Worm (Caenorhabditis elegans) whole organism, young adult: Measurements from ENCODE around the gene rgs-10.

ENCODE experiments used
- F10E7.11 ChIP-seq: sonication (generic microtip); optimal IDR thresholded peaks from 2 replicates; lab custom pipeline; 2017; ENCODE audit warnings: mild to moderate bottlenecking, missing genetic modification characterization, moderate library complexity, missing compliant biosample characterization
- F49E8.2 ChIP-seq: sonication (generic microtip); optimal IDR thresholded peaks from 3 replicates; lab custom pipeline; 2017; ENCODE audit warnings: missing genetic modification characterization, mild to moderate bottlenecking, missing compliant biosample characterization, antibody characterized with exemption, moderate library complexity; ENCODE audit not compliant: insufficient read depth
- K12H6.12 ChIP-seq: fragments of 200-800 bp; sonication (Bioruptor generic); optimal IDR thresholded peaks from 2 replicates; lab custom pipeline; 2018; ENCODE audit warnings: mild to moderate bottlenecking, missing genetic modification characterization, missing compliant biosample characterization
- T26A5.8 ChIP-seq: sonication (generic microtip); optimal IDR thresholded peaks from 2 replicates; lab custom pipeline; 2016; ENCODE audit warnings: missing genetic modification characterization, missing compliant biosample characterization
- akir-1 ChIP-seq: fragments of 200-800 bp; sonication (Bioruptor generic); optimal IDR thresholded peaks from 2 replicates; lab custom pipeline; 2018; ENCODE audit warnings: mild to moderate bottlenecking, missing genetic modification characterization, moderate library complexity, missing compliant biosample characterization
- attf-3 ChIP-seq: fragments of 200-800 bp; sonication (Bioruptor generic); conservative IDR thresholded peaks from 2 replicates; pipeline ENCODE4 v1.3.6; 2022; ENCODE audit warnings: missing genetic modification reagents, missing genetic modification characterization, missing compliant biosample characterization
- ceh-100 ChIP-seq: fragments of 200-800 bp; sonication (Bioruptor generic); IDR thresholded peaks from 2 replicates; pipeline ENCODE4 v1.3.6; 2022; ENCODE audit warnings: missing genetic modification reagents, missing genetic modification characterization, missing compliant biosample characterization
- ceh-79 ChIP-seq: sonication (generic microtip); optimal IDR thresholded peaks from 2 replicates; lab custom pipeline; 2017; ENCODE audit warnings: mild to moderate bottlenecking, missing genetic modification characterization, missing compliant biosample characterization
- dox-1 ChIP-seq: fragments of 200-800 bp; sonication (Bioruptor generic); IDR thresholded peaks from 2 replicates; pipeline ENCODE4 v1.3.6; 2022; ENCODE audit warnings: missing genetic modification reagents, missing genetic modification characterization, missing compliant biosample characterization
- egrh-3 ChIP-seq: fragments of 200-800 bp; sonication (Bioruptor generic); IDR thresholded peaks from 2 replicates; pipeline ENCODE4 v1.3.6; 2022; ENCODE audit warnings: missing genetic modification reagents, missing genetic modification characterization, missing compliant biosample characterization
- fkh-3 ChIP-seq: sonication (generic microtip); optimal IDR thresholded peaks from 2 replicates; lab custom pipeline; 2016; ENCODE audit warnings: mild to moderate bottlenecking, missing genetic modification characterization, missing compliant biosample characterization
- hmg-1.2 ChIP-seq: fragments of 200-800 bp; sonication (Bioruptor generic); IDR thresholded peaks from 2 replicates; pipeline ENCODE4 v1.3.6; 2022; ENCODE audit warnings: missing genetic modification reagents, missing genetic modification characterization, missing compliant biosample characterization
- hrde-1 ChIP-seq: sonication (generic microtip); optimal IDR thresholded peaks from 2 replicates; lab custom pipeline; 2016; ENCODE audit warnings: missing genetic modification characterization, mild to moderate bottlenecking, missing compliant biosample characterization, moderate library complexity, missing genotype, missing genetic modification reagents, borderline replicate concordance
- hsf-1 ChIP-seq: fragments of 200-800 bp; sonication (Bioruptor generic); IDR thresholded peaks from 2 replicates; pipeline ENCODE4 v1.3.6; 2022; ENCODE audit warnings: missing genetic modification reagents, missing genetic modification characterization, missing compliant biosample characterization
- lin-35 ChIP-seq, 3 experiments: fragments of 150-350 bp in 2 of 3; sonication (generic microtip) in 1 of 3; optimal IDR thresholded peaks; 2 replicates each; lab custom pipeline; 2014 to 2018; ENCODE audit warnings: missing biosample characterization in 3 of 3, missing genetic modification characterization in 3 of 3, missing genetic modification reagents in 3 of 3
- lin-40 ChIP-seq: sonication (generic microtip); optimal IDR thresholded peaks from 2 replicates; lab custom pipeline; 2016; ENCODE audit warnings: missing genetic modification characterization, mild to moderate bottlenecking, missing compliant biosample characterization, missing genotype, missing genetic modification reagents
- lir-1 ChIP-seq: fragments of 200-800 bp; sonication (Bioruptor generic); conservative IDR thresholded peaks from 2 replicates; pipeline ENCODE4 v1.3.6; 2022; ENCODE audit warnings: missing genetic modification reagents, missing genetic modification characterization, missing compliant biosample characterization
- nhr-27 ChIP-seq: fragments of 200-800 bp; sonication (Bioruptor generic); optimal IDR thresholded peaks from 2 replicates; lab custom pipeline; 2018; ENCODE audit warnings: mild to moderate bottlenecking, missing genetic modification characterization, moderate library complexity, missing compliant biosample characterization
- snpc-4 ChIP-seq, 5 experiments: fragments of 150-350 bp in 1 of 5; sonication (generic microtip) in 4 of 5; optimal IDR thresholded peaks; 2 replicates each; lab custom pipeline; 2014 to 2018; ENCODE audit warnings: missing genetic modification characterization in 5 of 5, missing biosample characterization in 3 of 5, antibody characterized with exemption in 2 of 5, mild to moderate bottlenecking in 2 of 5, missing compliant biosample characterization in 2 of 5, missing genotype in 2 of 5, moderate library complexity in 2 of 5, missing genetic modification reagents in 1 of 5
- zfh-2 ChIP-seq: fragments of 200-800 bp; sonication (Bioruptor generic); conservative IDR thresholded peaks from 2 replicates; pipeline ENCODE4 v1.3.6; 2022; ENCODE audit warnings: missing genetic modification reagents, missing genetic modification characterization, missing compliant biosample characterization
- ztf-6 ChIP-seq: fragments of 200-800 bp; sonication (Bioruptor generic); IDR thresholded peaks from 2 replicates; pipeline ENCODE4 v1.3.6; 2022; ENCODE audit warnings: missing genetic modification reagents, missing genetic modification characterization, missing compliant biosample characterization

The rgs-10 gene

ce11 chrX:15010941-15011340, 48.4 kb downstream of the rgs-10 start:
- TF ChIP-seq lin-40 (tag; lab: Kevin White, UChicago) (no peak), F49E8.2 (no peak), akir-1 (GFP tag; lab: Kevin White, UChicago) (no peak), nhr-27 (tag; lab: Kevin White, UChicago) (no peak), K12H6.12 (tag; lab: Kevin White, UChicago) (no peak), hrde-1 (no peak), hmg-1.2 (no peak), F10E7.11 (tag; lab: Kevin White, UChicago) (no peak), lir-1 (no peak), zfh-2 (peak; percentile 47; the same call in 1 of the 2 replicates), ztf-6 (GFP tag; lab: Robert Waterston, UW) (no peak), T26A5.8 (tag; lab: Kevin White, UChicago) (no peak), snpc-4 (GFP tag; optimal IDR thresholded peaks at IDR 0.05; lab: Kevin White, UChicago) (peak; percentile 27), snpc-4 (tag; optimal IDR thresholded peaks at IDR 0.05; lab: Kevin White, UChicago) (peak in 1 of 4 experiments; percentile 58), hsf-1 (no peak), attf-3 (no peak)

DNA sequence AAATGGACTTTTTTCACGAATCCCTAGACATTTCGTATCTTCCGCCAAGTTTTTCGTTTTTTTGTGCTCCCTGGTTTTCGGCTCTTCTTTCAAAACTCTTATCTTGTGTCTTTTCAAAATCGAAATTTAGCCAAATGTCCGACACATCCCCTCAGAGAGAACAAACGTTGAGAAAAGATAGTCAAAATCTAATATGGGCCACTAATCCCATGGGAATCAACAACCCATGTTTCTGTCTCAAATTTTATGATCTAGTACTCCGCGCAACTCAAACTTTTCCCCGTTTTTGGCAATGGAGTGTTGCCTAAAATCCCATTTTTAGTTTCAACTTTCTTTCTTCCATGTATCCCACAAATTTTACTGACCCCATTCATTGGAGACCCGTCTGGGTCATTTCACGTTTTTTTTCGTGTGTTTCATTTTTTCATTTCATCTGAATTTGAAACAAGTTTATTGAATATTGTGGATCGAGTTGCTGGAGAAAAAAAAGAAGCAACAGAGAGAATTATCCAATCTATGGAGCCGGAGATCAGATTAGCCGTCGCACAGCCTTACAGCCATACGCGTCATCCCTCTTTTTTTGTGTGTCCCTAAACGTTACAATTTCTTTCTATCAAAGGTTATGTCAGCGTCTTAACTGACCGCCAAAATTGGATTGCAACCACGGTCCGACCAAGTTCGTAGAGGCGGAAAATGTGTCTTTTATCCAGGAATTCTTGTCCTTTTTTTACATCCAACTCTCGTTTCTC, 49.1 kb downstream of the rgs-10 start:
- TF ChIP-seq hsf-1 (no peak), lin-35 (GFP tag; optimal IDR thresholded peaks at IDR 0.05; lab: Kevin White, UChicago) (no peak), dox-1 (GFP tag; lab: Robert Waterston, UW) (no peak), fkh-3 (tag; lab: Kevin White, UChicago) (no peak), egrh-3 (GFP tag; lab: Robert Waterston, UW) (no peak), ceh-79 (tag; lab: Kevin White, UChicago) (no peak), ceh-100 (no peak)
